Worm (Caenorhabditis elegans): ENCODE measurements around the gene twk-32.

- TF ChIP-seq pes-1 (GFP tag; IDR thresholded peaks at IDR 0.05) (no peak), ama-1 (optimal IDR thresholded peaks at IDR 0.05) (no peak), aly-1 (tag; optimal IDR thresholded peaks at IDR 0.05) (no peak), ceh-13 (GFP tag; optimal IDR thresholded peaks at IDR 0.05) (no peak), flt-1 (GFP tag; IDR thresholded peaks at IDR 0.05) (no peak)
Observed at ce11 chrV:13812330-13812729, 15.9 kb downstream of the twk-32 start.
